Worm (Caenorhabditis elegans) whole organism, L1 larva: ENCODE results near the gene pdfr-1.
"Not testable (repeated sequence)": the region's sequence is repeated elsewhere in the genome, so short reads cannot be mapped to it uniquely, and the experiment has no call there.

Experiments used
- ceh-8 ChIP-seq: fragments of 200-800 bp; sonication (Bioruptor generic); optimal IDR thresholded peaks from 2 replicates; lab custom pipeline; 2018; ENCODE audit warnings: mild to moderate bottlenecking, missing genetic modification characterization, moderate library complexity, missing compliant biosample characterization
- ceh-82 ChIP-seq, 3 experiments: fragments of 150-350 bp in 1 of 3; sonication (generic microtip) in 2 of 3; optimal IDR thresholded peaks; 2 replicates each; lab custom pipeline; 2014 to 2017; ENCODE audit warnings: missing biosample characterization in 3 of 3, missing genetic modification characterization in 3 of 3
- egl-13 ChIP-seq: sonication (generic microtip); optimal IDR thresholded peaks from 2 replicates; lab custom pipeline; 2016; ENCODE audit warnings: missing genotype, missing genetic modification reagents, missing genetic modification characterization, missing compliant biosample characterization
- elt-3 ChIP-seq, 6 experiments: fragments of 150-350 bp in 1 of 6; sonication (generic microtip); optimal IDR thresholded peaks; 2 replicates each; lab custom pipeline; 2017 to 2018; ENCODE audit warnings: missing biosample characterization in 6 of 6, missing genetic modification characterization in 6 of 6, inconsistent platforms in 1 of 6
- nhr-11 ChIP-seq: fragments of 150-350 bp; optimal IDR thresholded peaks from 2 replicates; lab custom pipeline; 2014; ENCODE audit warnings: missing biosample characterization, missing genetic modification characterization
- nhr-12 ChIP-seq: sonication (generic microtip); optimal IDR thresholded peaks from 2 replicates; lab custom pipeline; 2017; ENCODE audit warnings: missing biosample characterization, missing genetic modification characterization
- nhr-237 ChIP-seq: fragments of 150-350 bp; optimal IDR thresholded peaks from 2 replicates; lab custom pipeline; 2014; ENCODE audit warnings: missing biosample characterization, missing genetic modification characterization
- sox-4 ChIP-seq: sonication (generic microtip); optimal IDR thresholded peaks from 2 replicates; lab custom pipeline; 2016; ENCODE audit warnings: missing genetic modification characterization, missing compliant biosample characterization
- sptf-1 ChIP-seq: fragments of 150-350 bp; optimal IDR thresholded peaks from 2 replicates; lab custom pipeline; 2014; ENCODE audit warnings: missing biosample characterization, missing genetic modification characterization
- tbx-2 ChIP-seq: sonication (generic microtip); optimal IDR thresholded peaks from 2 replicates; lab custom pipeline; 2016; ENCODE audit warnings: missing genetic modification characterization, missing compliant biosample characterization
- unc-130 ChIP-seq: fragments of 150-350 bp; optimal IDR thresholded peaks from 2 replicates; lab custom pipeline; 2017; ENCODE audit warnings: missing biosample characterization, missing genetic modification characterization, inconsistent platforms

DNA sequence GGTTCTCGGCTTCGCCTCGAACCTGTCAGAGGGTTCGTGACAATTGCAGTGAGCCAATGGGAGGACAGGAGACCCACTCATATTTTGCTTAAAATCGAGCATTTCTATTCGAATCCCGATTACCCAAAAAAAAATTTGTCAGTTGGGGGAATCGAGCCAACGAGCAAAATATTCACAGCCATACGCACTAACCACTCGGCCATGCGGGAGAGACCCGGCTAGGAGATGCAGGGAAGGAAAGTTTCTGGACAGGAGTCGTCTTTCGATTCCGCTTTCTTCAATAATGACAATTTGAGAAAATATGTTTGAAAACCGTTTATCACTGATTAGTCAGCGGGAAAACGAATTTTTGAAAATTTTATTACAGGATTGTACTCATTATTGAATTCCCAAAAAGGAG lies 9.8 kb upstream of the pdfr-1 start:
- TF ChIP-seq nhr-237 (tag; lab: Kevin White, UChicago); sptf-1 (tag; lab: Kevin White, UChicago); sox-4 (tag; lab: Kevin White, UChicago); elt-3 (tag; optimal IDR thresholded peaks at IDR 0.05; lab: Kevin White, UChicago); ceh-82 (tag; optimal IDR thresholded peaks at IDR 0.05; lab: Kevin White, UChicago); tbx-2; unc-130 (tag; lab: Kevin White, UChicago); egl-13; nhr-12 (tag; lab: Kevin White, UChicago); ceh-8; nhr-11 (tag; lab: Kevin White, UChicago): not testable (repeated sequence)
